Worm (Caenorhabditis elegans) whole organism, late embryonic: ENCODE measurements around the gene hot-6.

Experiments
- C08G9.2 ChIP-seq: sonication (generic microtip); optimal IDR thresholded peaks from 2 replicates; lab custom pipeline; 2016; ENCODE audit warnings: mild to moderate bottlenecking, missing genetic modification characterization, moderate library complexity, missing compliant biosample characterization
- C38D4.7 ChIP-seq: fragments of 200-800 bp; sonication (Bioruptor generic); optimal IDR thresholded peaks from 2 replicates; lab custom pipeline; 2018; ENCODE audit warnings: mild to moderate bottlenecking, missing genetic modification characterization, moderate library complexity, missing compliant biosample characterization
- T23F11.4 ChIP-seq: fragments of 200-800 bp; sonication (Bioruptor generic); optimal IDR thresholded peaks from 2 replicates; lab custom pipeline; 2018; ENCODE audit warnings: mild to moderate bottlenecking, missing genetic modification characterization, missing compliant biosample characterization
- Y22D7AL.16 ChIP-seq: sonication (generic microtip); optimal IDR thresholded peaks from 2 replicates; lab custom pipeline; 2016; ENCODE audit warnings: missing genetic modification characterization, missing compliant biosample characterization
- ahr-1 ChIP-seq: sonication (generic microtip); optimal IDR thresholded peaks from 2 replicates; lab custom pipeline; 2016; ENCODE audit warnings: missing genetic modification characterization, missing compliant biosample characterization
- ama-1 ChIP-seq: fragments of 150-350 bp; optimal IDR thresholded peaks from 2 replicates; lab custom pipeline; 2014
- ceh-14 ChIP-seq: sonication (generic microtip); optimal IDR thresholded peaks from 2 replicates; lab custom pipeline; 2016; ENCODE audit warnings: missing genotype, missing genetic modification characterization, missing compliant biosample characterization
- ceh-22 ChIP-seq: sonication (generic microtip); optimal IDR thresholded peaks from 2 replicates; lab custom pipeline; 2017; ENCODE audit warnings: missing biosample characterization, missing genetic modification characterization
- ceh-24 ChIP-seq: sonication (generic microtip); optimal IDR thresholded peaks from 2 replicates; lab custom pipeline; 2016; ENCODE audit warnings: mild to moderate bottlenecking, missing genetic modification characterization, missing compliant biosample characterization
- ceh-34 ChIP-seq: sonication (generic microtip); optimal IDR thresholded peaks from 2 replicates; lab custom pipeline; 2016; ENCODE audit warnings: mild to moderate bottlenecking, missing genetic modification characterization, missing compliant biosample characterization
- ceh-48 ChIP-seq: sonication (generic microtip); optimal IDR thresholded peaks from 2 replicates; lab custom pipeline; 2016; ENCODE audit warnings: missing genetic modification characterization, inconsistent platforms, missing compliant biosample characterization
- ceh-6 ChIP-seq: fragments of 200-800 bp; sonication (Bioruptor generic); optimal IDR thresholded peaks from 2 replicates; lab custom pipeline; 2018; ENCODE audit warnings: mild to moderate bottlenecking, missing genetic modification characterization, missing compliant biosample characterization
- che-1 ChIP-seq: sonication (generic microtip); optimal IDR thresholded peaks from 2 replicates; lab custom pipeline; 2016; ENCODE audit warnings: mild to moderate bottlenecking, missing genetic modification characterization, missing compliant biosample characterization
- dve-1 ChIP-seq: sonication (generic microtip); optimal IDR thresholded peaks from 2 replicates; lab custom pipeline; 2017; ENCODE audit warnings: antibody characterized with exemption, mild to moderate bottlenecking, missing genetic modification characterization, missing compliant biosample characterization
- elt-2 ChIP-seq: sonication (generic microtip); optimal IDR thresholded peaks from 2 replicates; lab custom pipeline; 2016; ENCODE audit warnings: missing genetic modification reagents, missing genetic modification characterization, missing compliant biosample characterization
- ets-4 ChIP-seq: sonication (generic microtip); optimal IDR thresholded peaks from 2 replicates; lab custom pipeline; 2016; ENCODE audit warnings: missing genetic modification characterization, missing compliant biosample characterization
- fax-1 ChIP-seq: sonication (generic microtip); optimal IDR thresholded peaks from 2 replicates; lab custom pipeline; 2016; ENCODE audit warnings: missing genotype, missing genetic modification characterization, missing compliant biosample characterization
- fkh-10 ChIP-seq: fragments of 150-350 bp; optimal IDR thresholded peaks from 2 replicates; lab custom pipeline; 2014; ENCODE audit warnings: missing biosample characterization, missing genetic modification reagents, missing genetic modification characterization
- fkh-6 ChIP-seq: sonication (generic microtip); optimal IDR thresholded peaks from 2 replicates; lab custom pipeline; 2016; ENCODE audit warnings: missing genetic modification characterization, missing compliant biosample characterization
- gmeb-2 ChIP-seq: sonication (generic microtip); optimal IDR thresholded peaks from 2 replicates; lab custom pipeline; 2016; ENCODE audit warnings: missing genetic modification characterization, inconsistent platforms, missing compliant biosample characterization
- hlh-13 ChIP-seq: fragments of 200-800 bp; sonication (Bioruptor generic); optimal IDR thresholded peaks from 2 replicates; lab custom pipeline; 2018; ENCODE audit warnings: mild to moderate bottlenecking, missing genetic modification characterization, missing compliant biosample characterization
- hlh-15 ChIP-seq: sonication (generic microtip); optimal IDR thresholded peaks from 2 replicates; lab custom pipeline; 2016; ENCODE audit warnings: missing genetic modification characterization, missing compliant biosample characterization
- hlh-30 ChIP-seq: sonication (generic microtip); optimal IDR thresholded peaks from 2 replicates; lab custom pipeline; 2017; ENCODE audit warnings: antibody characterized with exemption, missing genetic modification characterization, missing compliant biosample characterization; ENCODE audit not compliant: insufficient read depth
- hlh-6 ChIP-seq: sonication (generic microtip); optimal IDR thresholded peaks from 2 replicates; lab custom pipeline; 2016; ENCODE audit warnings: missing genotype, missing genetic modification characterization, missing compliant biosample characterization
- hlh-8 ChIP-seq: sonication (generic microtip); optimal IDR thresholded peaks from 2 replicates; lab custom pipeline; 2016; ENCODE audit warnings: missing genotype, missing genetic modification characterization, missing compliant biosample characterization
- madf-2 ChIP-seq: sonication (generic microtip); optimal IDR thresholded peaks from 2 replicates; lab custom pipeline; 2017; ENCODE audit warnings: missing genetic modification characterization, missing compliant biosample characterization
- mec-3 ChIP-seq: sonication (generic microtip); optimal IDR thresholded peaks from 2 replicates; lab custom pipeline; 2016; ENCODE audit warnings: borderline replicate concordance, missing genetic modification characterization, missing compliant biosample characterization
- npax-4 ChIP-seq: sonication (generic microtip); optimal IDR thresholded peaks from 2 replicates; lab custom pipeline; 2016; ENCODE audit warnings: missing genetic modification characterization, missing compliant biosample characterization
- odd-2 ChIP-seq: sonication (generic microtip); optimal IDR thresholded peaks from 2 replicates; lab custom pipeline; 2017; ENCODE audit warnings: antibody characterized with exemption, mild to moderate bottlenecking, missing genetic modification characterization, missing compliant biosample characterization
- pag-3 ChIP-seq: sonication (generic microtip); optimal IDR thresholded peaks from 2 replicates; lab custom pipeline; 2016; ENCODE audit warnings: missing compliant biosample characterization, missing genetic modification characterization, borderline replicate concordance
- pat-9 ChIP-seq: fragments of 200-800 bp; sonication (Bioruptor generic); optimal IDR thresholded peaks from 2 replicates; lab custom pipeline; 2018; ENCODE audit warnings: mild to moderate bottlenecking, missing genetic modification characterization, moderate library complexity, missing compliant biosample characterization
- pax-1 ChIP-seq: fragments of 150-350 bp; optimal IDR thresholded peaks from 2 replicates; lab custom pipeline; 2014; ENCODE audit warnings: missing biosample characterization, missing genetic modification characterization
- pha-2 ChIP-seq: sonication (generic microtip); optimal IDR thresholded peaks from 2 replicates; lab custom pipeline; 2017; ENCODE audit warnings: mild to moderate bottlenecking, missing genetic modification characterization, missing compliant biosample characterization
- pha-4 ChIP-seq: fragments of 150-350 bp; optimal IDR thresholded peaks from 2 replicates; lab custom pipeline; 2018; ENCODE audit warnings: missing biosample characterization, missing genetic modification reagents, missing genetic modification characterization
- pros-1 ChIP-seq: fragments of 150-350 bp; optimal IDR thresholded peaks from 2 replicates; lab custom pipeline; 2014; ENCODE audit warnings: missing biosample characterization, missing genetic modification reagents, missing genetic modification characterization
- ref-2 ChIP-seq: sonication (generic microtip); optimal IDR thresholded peaks from 2 replicates; lab custom pipeline; 2016; ENCODE audit warnings: missing genetic modification characterization, missing compliant biosample characterization
- rnt-1 ChIP-seq: sonication (generic microtip); optimal IDR thresholded peaks from 2 replicates; lab custom pipeline; 2016; ENCODE audit warnings: missing genetic modification characterization, missing compliant biosample characterization
- sox-4 ChIP-seq: sonication (generic microtip); optimal IDR thresholded peaks from 2 replicates; lab custom pipeline; 2017; ENCODE audit warnings: mild to moderate bottlenecking, missing genetic modification characterization, inconsistent platforms, missing compliant biosample characterization
- tbx-2 ChIP-seq: sonication (generic microtip); optimal IDR thresholded peaks from 2 replicates; lab custom pipeline; 2016; ENCODE audit warnings: missing genetic modification characterization, missing compliant biosample characterization
- tbx-7 ChIP-seq: sonication (generic microtip); optimal IDR thresholded peaks from 2 replicates; lab custom pipeline; 2016; ENCODE audit warnings: missing genotype, missing genetic modification characterization, missing compliant biosample characterization
- ttx-3 ChIP-seq: sonication (generic microtip); optimal IDR thresholded peaks from 2 replicates; lab custom pipeline; 2016; ENCODE audit warnings: missing genetic modification reagents, missing genetic modification characterization, missing compliant biosample characterization
- unc-3 ChIP-seq, 2 experiments: fragments of 200-800 bp in 1 of 2; sonication (Bioruptor generic) in 1 of 2; sonication (generic microtip) in 1 of 2; conservative IDR thresholded peaks in 1 of 2; optimal IDR thresholded peaks in 1 of 2; 2 replicates each; pipeline versions ENCODE4 v1.3.6 to Lab custom; 2016 to 2022; ENCODE audit warnings: missing compliant biosample characterization in 2 of 2, missing genetic modification characterization in 2 of 2, missing genetic modification reagents in 1 of 2
- unc-42 ChIP-seq: sonication (generic microtip); optimal IDR thresholded peaks from 2 replicates; lab custom pipeline; 2016; ENCODE audit warnings: missing genotype, missing genetic modification characterization, missing compliant biosample characterization
- unc-86 ChIP-seq: sonication (generic microtip); optimal IDR thresholded peaks from 2 replicates; lab custom pipeline; 2016; ENCODE audit warnings: missing genetic modification characterization, missing compliant biosample characterization
- zip-5 ChIP-seq: sonication (generic microtip); optimal IDR thresholded peaks from 2 replicates; lab custom pipeline; 2016; ENCODE audit warnings: missing genetic modification characterization, missing compliant biosample characterization
- ztf-16 ChIP-seq: sonication (generic microtip); optimal IDR thresholded peaks from 2 replicates; lab custom pipeline; 2017; ENCODE audit warnings: missing genetic modification characterization, missing compliant biosample characterization

hot-6 gene

ce11 chrV:11029309-11029708 is 6.6 kb upstream of the hot-6 start (continued):
- TF ChIP-seq ets-4 (tag; lab: Kevin White, UChicago) (peak; percentile 89), tbx-2 (peak; percentile 87), unc-42 (tag; lab: Kevin White, UChicago) (peak; percentile 30), ceh-6 (GFP tag; lab: Kevin White, UChicago) (peak; percentile 39), elt-2 (peak; percentile 64), pha-2 (tag; lab: Kevin White, UChicago) (no peak), gmeb-2 (no peak), pax-1 (peak; percentile 11), zip-5 (tag; lab: Kevin White, UChicago) (peak; percentile 87), Y22D7AL.16 (no peak), odd-2 (tag; lab: Kevin White, UChicago) (no peak), ceh-14 (tag; lab: Kevin White, UChicago) (peak; percentile 85), hlh-13 (GFP tag; lab: Kevin White, UChicago) (no peak), unc-86 (tag; lab: Kevin White, UChicago) (no peak), ahr-1 (tag; lab: Kevin White, UChicago) (peak; percentile 25), fkh-6 (tag; lab: Kevin White, UChicago) (peak; percentile 63), ztf-16 (peak; percentile 50), hlh-15 (tag; lab: Kevin White, UChicago) (no peak), npax-4 (tag; lab: Kevin White, UChicago) (no peak), fkh-10 (GFP tag; lab: Kevin White, UChicago) (no peak), ceh-48 (tag; lab: Kevin White, UChicago) (peak; percentile 52), tbx-7 (tag; lab: Kevin White, UChicago) (peak; percentile 91), fax-1 (peak; percentile 40), che-1 (no peak), C08G9.2 (tag; lab: Kevin White, UChicago) (peak; percentile 96), ref-2 (tag; lab: Kevin White, UChicago) (peak; percentile 89), rnt-1 (tag; lab: Kevin White, UChicago) (peak; percentile 83), T23F11.4 (GFP tag; lab: Kevin White, UChicago) (no peak)

- TF ChIP-seq pros-1 (tag; lab: Kevin White, UChicago): no peak
- no peak for TF ChIP-seq hlh-6 (tag; lab: Kevin White, UChicago)
- no peak for TF ChIP-seq unc-42 (tag; lab: Kevin White, UChicago)
- TF ChIP-seq sox-4: no peak
- TF ChIP-seq fax-1: no peak
- TF ChIP-seq hlh-13 (GFP tag; lab: Kevin White, UChicago): no peak
- no peak for TF ChIP-seq ceh-48 (tag; lab: Kevin White, UChicago)
Measured at ce11 chrV:11027740-11028139, 5.0 kb upstream of the hot-6 start.

- TF ChIP-seq hlh-8: no peak
- TF ChIP-seq mec-3 (tag; lab: Kevin White, UChicago): no peak
- TF ChIP-seq pros-1 (tag; lab: Kevin White, UChicago): no peak
- no peak for TF ChIP-seq pat-9 (tag; lab: Kevin White, UChicago)
- no peak for TF ChIP-seq gmeb-2
- no peak for TF ChIP-seq ama-1
- no peak for TF ChIP-seq pha-4 (tag; lab: Kevin White, UChicago)
- no peak for TF ChIP-seq pax-1
- no peak for TF ChIP-seq ceh-14 (tag; lab: Kevin White, UChicago)
- no peak for TF ChIP-seq ceh-6 (GFP tag; lab: Kevin White, UChicago)
Measured at ce11 chrV:11016846-11017553, 5.7 kb downstream of the hot-6 start.

- no peak for TF ChIP-seq ttx-3 (tag; lab: Kevin White, UChicago)
- TF ChIP-seq pag-3 (tag; lab: Kevin White, UChicago): no peak
- no peak for TF ChIP-seq rnt-1 (tag; lab: Kevin White, UChicago)
- TF ChIP-seq dve-1 (tag; lab: Kevin White, UChicago): no peak
- no peak for TF ChIP-seq ceh-14 (tag; lab: Kevin White, UChicago)
- no peak for TF ChIP-seq ceh-22 (tag; lab: Kevin White, UChicago)
- no peak for TF ChIP-seq madf-2
- no peak for TF ChIP-seq hlh-6 (tag; lab: Kevin White, UChicago)
- TF ChIP-seq hlh-13 (GFP tag; lab: Kevin White, UChicago): no peak
- no peak for TF ChIP-seq unc-86 (tag; lab: Kevin White, UChicago)
- no peak for TF ChIP-seq fax-1
- TF ChIP-seq unc-3 (GFP tag; conservative IDR thresholded peaks at IDR 0.05; lab: Robert Waterston, UW): no peak
- no peak for TF ChIP-seq unc-3 (tag; optimal IDR thresholded peaks at IDR 0.05; lab: Kevin White, UChicago)
- TF ChIP-seq mec-3 (tag; lab: Kevin White, UChicago): no peak
- no peak for TF ChIP-seq ahr-1 (tag; lab: Kevin White, UChicago)
- no peak for TF ChIP-seq C38D4.7 (GFP tag; lab: Kevin White, UChicago)
- TF ChIP-seq ceh-24: no peak
- no peak for TF ChIP-seq hlh-30 (tag; lab: Kevin White, UChicago)
- no peak for TF ChIP-seq ceh-34 (tag; lab: Kevin White, UChicago)
Measured at ce11 chrV:11014758-11015157, 8.0 kb downstream of the hot-6 start.
